Fruit fly (Drosophila melanogaster) whole organism, prepupa: ENCODE results near the gene Ir92a.

Experiments used
- Blimp-1 ChIP-seq: fragments of 200-800 bp; sonication (Bioruptor generic); optimal IDR thresholded peaks from 3 replicates; lab custom pipeline; 2017; ENCODE audit warnings: missing biosample characterization, missing genetic modification characterization, mild to moderate bottlenecking, moderate library complexity, missing genetic modification reagents
- CG10631 ChIP-seq: fragments of 200-800 bp; sonication (Bioruptor generic); optimal IDR thresholded peaks from 2 replicates; lab custom pipeline; 2016; ENCODE audit warnings: missing biosample characterization, missing genetic modification characterization
- CG11902 ChIP-seq: fragments of 200-800 bp; sonication (Bioruptor generic); optimal IDR thresholded peaks from 3 replicates; lab custom pipeline; 2016; ENCODE audit warnings: missing biosample characterization, missing genetic modification characterization
- CG1621 ChIP-seq: fragments of 200-800 bp; sonication (Bioruptor generic); optimal IDR thresholded peaks from 3 replicates; lab custom pipeline; 2018; ENCODE audit warnings: missing biosample characterization, mild to moderate bottlenecking, missing genetic modification characterization
- CG16779 ChIP-seq: fragments of 200-800 bp; sonication (Bioruptor generic); optimal IDR thresholded peaks from 3 replicates; lab custom pipeline; 2017; ENCODE audit warnings: missing biosample characterization, mild to moderate bottlenecking, missing genetic modification characterization
- CG3032 ChIP-seq: fragments of 200-800 bp; optimal IDR thresholded peaks from 2 replicates; lab custom pipeline; 2019; ENCODE audit warnings: missing biosample characterization, mild to moderate bottlenecking, missing genetic modification characterization, moderate library complexity
- CG31627 ChIP-seq: fragments of 200-800 bp; sonication (Bioruptor generic); optimal IDR thresholded peaks from 3 replicates; lab custom pipeline; 2016; ENCODE audit warnings: missing biosample characterization, missing genetic modification characterization
- CG32006 ChIP-seq: fragments of 200-800 bp; sonication (Bioruptor generic); optimal IDR thresholded peaks from 3 replicates; lab custom pipeline; 2017; ENCODE audit warnings: missing biosample characterization, mild to moderate bottlenecking, missing genetic modification characterization
- CG34406 ChIP-seq: fragments of 200-800 bp; sonication (Bioruptor generic); optimal IDR thresholded peaks from 3 replicates; lab custom pipeline; 2016; ENCODE audit warnings: missing biosample characterization, missing genetic modification characterization
- CG3919 ChIP-seq: fragments of 200-800 bp; sonication (Bioruptor generic); optimal IDR thresholded peaks from 3 replicates; lab custom pipeline; 2016; ENCODE audit warnings: missing biosample characterization, missing genetic modification characterization
- CG4318 ChIP-seq: fragments of 200-800 bp; sonication (Bioruptor generic); optimal IDR thresholded peaks from 3 replicates; lab custom pipeline; 2017; ENCODE audit warnings: missing biosample characterization, mild to moderate bottlenecking, missing genetic modification characterization
- CG6163 ChIP-seq: fragments of 200-800 bp; sonication (Bioruptor generic); IDR thresholded peaks from 3 replicates; pipeline ENCODE4 v1.3.6; 2022; ENCODE audit warnings: missing biosample characterization, missing genetic modification characterization
- CG6276 ChIP-seq: fragments of 200-800 bp; sonication (Bioruptor generic); optimal IDR thresholded peaks from 2 replicates; lab custom pipeline; 2017; ENCODE audit warnings: missing biosample characterization, mild to moderate bottlenecking, missing genetic modification characterization
- CG6808 ChIP-seq: fragments of 200-800 bp; sonication (Bioruptor generic); optimal IDR thresholded peaks from 3 replicates; lab custom pipeline; 2017; ENCODE audit warnings: missing biosample characterization, missing genetic modification characterization, mild to moderate bottlenecking, moderate library complexity, missing genetic modification reagents
- CG6854 ChIP-seq: fragments of 200-800 bp; sonication (Bioruptor generic); optimal IDR thresholded peaks from 2 replicates; lab custom pipeline; 2017; ENCODE audit warnings: missing biosample characterization, mild to moderate bottlenecking, missing genetic modification characterization
- CG7368 ChIP-seq: fragments of 200-800 bp; sonication (Bioruptor generic); optimal IDR thresholded peaks from 3 replicates; lab custom pipeline; 2016; ENCODE audit warnings: missing biosample characterization, missing genetic modification characterization
- CG8632 ChIP-seq: fragments of 200-800 bp; sonication (Bioruptor generic); optimal IDR thresholded peaks from 3 replicates; lab custom pipeline; 2016; ENCODE audit warnings: missing biosample characterization, missing genetic modification characterization
- CG9139 ChIP-seq: fragments of 200-800 bp; sonication (Bioruptor generic); optimal IDR thresholded peaks from 3 replicates; lab custom pipeline; 2017; ENCODE audit warnings: missing biosample characterization, mild to moderate bottlenecking, missing genetic modification characterization
- Eip75B ChIP-seq: fragments of 200-800 bp; sonication (Bioruptor generic); optimal IDR thresholded peaks from 3 replicates; lab custom pipeline; 2016; ENCODE audit warnings: missing biosample characterization, missing genetic modification characterization
- Eip93F ChIP-seq: fragments of 200-800 bp; sonication (Bioruptor generic); optimal IDR thresholded peaks from 2 replicates; lab custom pipeline; 2016; ENCODE audit warnings: missing biosample characterization, mild to moderate bottlenecking, missing genetic modification characterization
- Ets96B ChIP-seq: fragments of 200-800 bp; optimal IDR thresholded peaks from 2 replicates; lab custom pipeline; 2019; ENCODE audit warnings: missing biosample characterization, mild to moderate bottlenecking, missing genetic modification characterization, moderate library complexity
- Lpt ChIP-seq: fragments of 200-800 bp; sonication (Bioruptor generic); optimal IDR thresholded peaks from 3 replicates; lab custom pipeline; 2016; ENCODE audit warnings: missing biosample characterization, missing genetic modification characterization
- Met ChIP-seq: fragments of 200-800 bp; sonication (Bioruptor generic); optimal IDR thresholded peaks from 3 replicates; lab custom pipeline; 2016; ENCODE audit warnings: missing biosample characterization, missing genetic modification characterization
- OdsH ChIP-seq: fragments of 200-800 bp; sonication (Bioruptor generic); optimal IDR thresholded peaks from 3 replicates; lab custom pipeline; 2016; ENCODE audit warnings: missing biosample characterization, missing genetic modification characterization
- Smox ChIP-seq: fragments of 200-800 bp; sonication (Bioruptor generic); optimal IDR thresholded peaks from 3 replicates; lab custom pipeline; 2016; ENCODE audit warnings: missing biosample characterization, missing genetic modification characterization
- Sox102F ChIP-seq: fragments of 200-800 bp; sonication (Bioruptor generic); optimal IDR thresholded peaks from 2 replicates; lab custom pipeline; 2016; ENCODE audit warnings: missing biosample characterization, mild to moderate bottlenecking, missing genetic modification characterization
- Sox14 ChIP-seq: fragments of 200-800 bp; sonication (Bioruptor generic); optimal IDR thresholded peaks from 3 replicates; lab custom pipeline; 2016; ENCODE audit warnings: missing biosample characterization, missing genetic modification characterization
- Sox15 ChIP-seq: fragments of 200-800 bp; sonication (Bioruptor generic); optimal IDR thresholded peaks from 3 replicates; lab custom pipeline; 2016; ENCODE audit warnings: missing biosample characterization, missing genetic modification characterization
- achi ChIP-seq: fragments of 200-800 bp; sonication (Bioruptor generic); optimal IDR thresholded peaks from 3 replicates; lab custom pipeline; 2016; ENCODE audit warnings: missing biosample characterization, missing genetic modification characterization
- acj6 ChIP-seq: fragments of 200-800 bp; sonication (Bioruptor generic); optimal IDR thresholded peaks from 3 replicates; lab custom pipeline; 2016; ENCODE audit warnings: missing biosample characterization, missing genetic modification characterization
- cyc ChIP-seq: fragments of 200-800 bp; sonication (Bioruptor generic); optimal IDR thresholded peaks from 3 replicates; lab custom pipeline; 2016; ENCODE audit warnings: missing biosample characterization, missing genetic modification characterization
- dac ChIP-seq: fragments of 200-800 bp; sonication (Bioruptor generic); optimal IDR thresholded peaks from 2 replicates; lab custom pipeline; 2017; ENCODE audit warnings: missing biosample characterization, mild to moderate bottlenecking, missing genetic modification characterization
- dsx ChIP-seq: fragments of 200-800 bp; optimal IDR thresholded peaks from 3 replicates; lab custom pipeline; 2019; ENCODE audit warnings: missing biosample characterization, mild to moderate bottlenecking, missing genetic modification characterization, moderate library complexity; ENCODE audit not compliant: poor library complexity, severe bottlenecking
- eg ChIP-seq: fragments of 200-800 bp; sonication (Bioruptor generic); IDR thresholded peaks from 3 replicates; pipeline ENCODE4 v1.3.6; 2022; ENCODE audit warnings: missing biosample characterization, missing genetic modification characterization
- esn ChIP-seq: fragments of 200-800 bp; sonication (Bioruptor generic); optimal IDR thresholded peaks from 2 replicates; lab custom pipeline; 2016; ENCODE audit warnings: missing biosample characterization, mild to moderate bottlenecking, missing genetic modification characterization, moderate library complexity
- fd59A ChIP-seq: fragments of 200-800 bp; sonication (Bioruptor generic); optimal IDR thresholded peaks from 2 replicates; lab custom pipeline; 2017; ENCODE audit warnings: missing biosample characterization, mild to moderate bottlenecking, missing genetic modification characterization, missing genetic modification reagents
- fd85E ChIP-seq: fragments of 200-800 bp; sonication (Bioruptor generic); optimal IDR thresholded peaks from 3 replicates; lab custom pipeline; 2016; ENCODE audit warnings: missing biosample characterization, missing genetic modification characterization
- fkh ChIP-seq: fragments of 200-800 bp; sonication (Bioruptor generic); optimal IDR thresholded peaks from 3 replicates; lab custom pipeline; 2017; ENCODE audit warnings: missing biosample characterization, mild to moderate bottlenecking, missing genetic modification characterization, moderate library complexity
- lz ChIP-seq: fragments of 200-800 bp; sonication (Bioruptor generic); optimal IDR thresholded peaks from 3 replicates; lab custom pipeline; 2016; ENCODE audit warnings: missing biosample characterization, missing genetic modification characterization
- net ChIP-seq: fragments of 200-800 bp; sonication (Bioruptor generic); optimal IDR thresholded peaks from 3 replicates; lab custom pipeline; 2016; ENCODE audit warnings: missing biosample characterization, missing genetic modification characterization
- salr ChIP-seq, 2 experiments: fragments of 200-800 bp; sonication (Bioruptor generic); optimal IDR thresholded peaks; 3 replicates each; lab custom pipeline; 2016 to 2018; ENCODE audit warnings: missing biosample characterization in 2 of 2, missing genetic modification characterization in 2 of 2, mild to moderate bottlenecking in 1 of 2
- spab ChIP-seq: fragments of 200-800 bp; sonication (Bioruptor generic); optimal IDR thresholded peaks from 2 replicates; lab custom pipeline; 2017; ENCODE audit warnings: missing biosample characterization, mild to moderate bottlenecking, missing genetic modification characterization, missing genetic modification reagents
- ss ChIP-seq, 2 experiments: fragments of 200-800 bp; sonication (Bioruptor generic); optimal IDR thresholded peaks; 2 replicates in 1 of 2; 3 replicates in 1 of 2; lab custom pipeline; 2017 to 2018; ENCODE audit warnings: mild to moderate bottlenecking in 2 of 2, missing biosample characterization in 2 of 2, missing genetic modification characterization in 2 of 2, moderate library complexity in 1 of 2
- svp ChIP-seq: fragments of 200-800 bp; sonication (Bioruptor generic); peaks from one replicate; lab custom pipeline; 2016; ENCODE audit warnings: missing biosample characterization, missing genetic modification characterization
- topi ChIP-seq: fragments of 200-800 bp; sonication (Bioruptor generic); optimal IDR thresholded peaks from 3 replicates; lab custom pipeline; 2016; ENCODE audit warnings: missing biosample characterization, missing genetic modification characterization
- vri ChIP-seq: fragments of 200-800 bp; sonication (Bioruptor generic); optimal IDR thresholded peaks from 3 replicates; lab custom pipeline; 2016; ENCODE audit warnings: missing biosample characterization, mild to moderate bottlenecking, missing genetic modification characterization

Ir92a gene

dm6 chr3R:20312838-20313237 is 25.9 kb upstream of the Ir92a start (continued):
- TF ChIP-seq dsx: peak; percentile 31
- TF ChIP-seq Lpt: peak; percentile 90
- no peak for TF ChIP-seq Blimp-1 (GFP tag; lab: Kevin White, UChicago)
- peak; percentile 60 for TF ChIP-seq esn
- peak; percentile 42 for TF ChIP-seq Smox (GFP tag; lab: Kevin White, UChicago)
- TF ChIP-seq Eip93F (GFP tag; lab: Kevin White, UChicago): no peak
- peak; percentile 87 for TF ChIP-seq eg (GFP tag; lab: Robert Waterston, UW)
- peak; percentile 77 for TF ChIP-seq OdsH (GFP tag; lab: Kevin White, UChicago)

- peak; percentile 89 for TF ChIP-seq vri
- TF ChIP-seq CG31627 (GFP tag; lab: Kevin White, UChicago): no peak
Measured at dm6 chr3R:20316599-20316998, 22.2 kb upstream of the Ir92a start.

- TF ChIP-seq esn (no peak), achi (GFP tag; lab: Kevin White, UChicago) (no peak), salr (GFP tag; optimal IDR thresholded peaks at IDR 0.05; lab: Kevin White, UChicago) (no peak), CG3919 (GFP tag; lab: Kevin White, UChicago) (no peak), Sox102F (GFP tag; lab: Kevin White, UChicago) (no peak), CG8632 (GFP tag; lab: Kevin White, UChicago) (no peak), Smox (GFP tag; lab: Kevin White, UChicago) (no peak), cyc (GFP tag; lab: Kevin White, UChicago) (no peak), net (GFP tag; lab: Kevin White, UChicago) (no peak), CG6276 (GFP tag; lab: Kevin White, UChicago) (peak; percentile 67), Blimp-1 (GFP tag; lab: Kevin White, UChicago) (no peak), spab (no peak), CG10631 (GFP tag; lab: Kevin White, UChicago) (no peak), CG11902 (GFP tag; lab: Kevin White, UChicago) (no peak), CG6854 (GFP tag; lab: Kevin White, UChicago) (no peak), Eip75B (GFP tag; lab: Kevin White, UChicago) (no peak), acj6 (no peak), CG7368 (GFP tag; lab: Kevin White, UChicago) (no peak), Sox15 (GFP tag; lab: Kevin White, UChicago) (no peak), Met (GFP tag; lab: Kevin White, UChicago) (no peak), CG32006 (GFP tag; lab: Kevin White, UChicago) (no peak), CG3032 (no peak), Ets96B (tag; lab: Kevin White, UChicago) (no peak), dsx (no peak), Lpt (no peak), dac (GFP tag; lab: Kevin White, UChicago) (no peak), CG9139 (no peak), Sox14 (GFP tag; lab: Kevin White, UChicago) (peak; percentile 16), topi (no peak), CG34406 (GFP tag; lab: Kevin White, UChicago) (no peak), fd59A (GFP tag; lab: Kevin White, UChicago) (no peak), lz (GFP tag; lab: Kevin White, UChicago) (no peak), CG31627 (GFP tag; lab: Kevin White, UChicago) (no peak), svp (GFP tag; lab: Kevin White, UChicago) (peak; percentile 54), fkh (GFP tag; lab: Kevin White, UChicago) (peak; percentile 75), fd85E (GFP tag; lab: Kevin White, UChicago) (no peak), CG6808 (no peak), CG16779 (tag; lab: Kevin White, UChicago) (peak; percentile 26), CG1621 (tag; lab: Kevin White, UChicago) (no peak), ss (GFP tag; optimal IDR thresholded peaks at IDR 0.05; lab: Kevin White, UChicago) (no peak), CG6163 (GFP tag; lab: Robert Waterston, UW) (peak; percentile 72; the same call in 2 of the 3 replicates), CG4318 (no peak), OdsH (GFP tag; lab: Kevin White, UChicago) (no peak)
Measured at dm6 chr3R:20317402-20318165, 21.2 kb upstream of the Ir92a start.
